1 fruit fly cellular context compared by ENCODE assay signal in the genomic region with DNA sequence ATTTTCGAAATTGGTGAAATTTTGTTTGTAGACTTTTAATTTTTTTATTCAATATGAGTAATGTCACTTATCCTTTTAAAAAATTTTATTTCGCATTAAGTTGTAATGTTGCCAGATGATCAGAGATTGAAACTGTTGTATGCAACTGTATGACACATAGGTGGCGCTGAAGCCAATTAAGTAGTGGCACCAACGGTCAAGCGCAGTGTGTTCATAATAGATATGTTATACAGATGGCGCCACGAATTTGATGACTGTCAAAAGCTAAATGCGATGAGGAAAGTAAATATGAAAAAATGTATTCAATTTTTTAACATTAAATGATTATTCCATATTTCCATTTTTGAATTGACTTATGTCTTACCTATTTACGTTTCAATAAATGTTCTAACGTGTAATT.
A peak's percentile ranks its signal among the peaks of the same experiment; 100 is the strongest.
TF ChIP-seq lines count a peak whose summit lies in the region.

No protein-coding gene starts in this region.

TF ChIP-seq in whole organism, embryonic, 481 proteins besides CTCF, POLR2A, EP300 and RAD21 (continued from another document):
- TF ChIP-seq CG11696 (GFP tag; IDR thresholded peaks at IDR 0.05; lab: Robert Waterston, UW) (no peak), CG14710 (tag; optimal IDR thresholded peaks at IDR 0.05; lab: Kevin White, UChicago) (no peak), Abd-B (GFP tag; optimal IDR thresholded peaks at IDR 0.05; lab: Kevin White, UChicago) (peak; percentile 55), Awh (GFP tag; IDR thresholded peaks at IDR 0.05; lab: Robert Waterston, UW) (no peak), CkIIα-i1 (GFP tag; IDR thresholded peaks at IDR 0.05; lab: Robert Waterston, UW) (no peak), CG32532 (GFP tag; IDR thresholded peaks at IDR 0.05; lab: Robert Waterston, UW) (peak; percentile 5; the same call in 1 of the 2 replicates), CG14667 (GFP tag; IDR thresholded peaks at IDR 0.05; lab: Robert Waterston, UW) (no peak), HmgZ (tag; optimal IDR thresholded peaks at IDR 0.05; lab: Kevin White, UChicago) (peak; percentile 54), Dp (GFP tag; optimal IDR thresholded peaks at IDR 0.05; lab: Kevin White, UChicago) (peak; percentile 25), lbe (GFP tag; optimal IDR thresholded peaks at IDR 0.05; lab: Kevin White, UChicago) (no peak), slou (GFP tag; optimal IDR thresholded peaks at IDR 0.05; lab: Kevin White, UChicago) (peak; percentile 24), Rfx (GFP tag; IDR thresholded peaks at IDR 0.05; lab: Robert Waterston, UW) (peak; percentile 76), HLH4C (GFP tag; IDR thresholded peaks at IDR 0.05; lab: Robert Waterston, UW; ENCODE audit: partially characterized antibody) (no peak), nerfin-2 (GFP tag; IDR thresholded peaks at IDR 0.05; lab: Robert Waterston, UW; ENCODE audit: partially characterized antibody) (no peak), pita (GFP tag; optimal IDR thresholded peaks at IDR 0.05; lab: Kevin White, UChicago) (peak; percentile 38), Max (GFP tag; optimal IDR thresholded peaks at IDR 0.05; lab: Kevin White, UChicago) (no peak), CG8089 (GFP tag; optimal IDR thresholded peaks at IDR 0.05; lab: Kevin White, UChicago) (no peak), CG8765 (GFP tag; IDR thresholded peaks at IDR 0.05; lab: Robert Waterston, UW) (no peak), CG10979 (tag; optimal IDR thresholded peaks at IDR 0.05; lab: Kevin White, UChicago) (no peak), trh (GFP tag; optimal IDR thresholded peaks at IDR 0.05; lab: Kevin White, UChicago) (no peak), CHES-1-like (GFP tag; optimal IDR thresholded peaks at IDR 0.05; lab: Kevin White, UChicago) (no peak), slbo (GFP tag; IDR thresholded peaks at IDR 0.05; lab: Robert Waterston, UW) (peak; percentile 67), HLH54F (GFP tag; optimal IDR thresholded peaks at IDR 0.05; lab: Kevin White, UChicago) (no peak), CG17612 (GFP tag; IDR thresholded peaks at IDR 0.05; lab: Robert Waterston, UW) (no peak), Six4 (GFP tag; optimal IDR thresholded peaks at IDR 0.05; lab: Kevin White, UChicago) (no peak), Fer1 (GFP tag; optimal IDR thresholded peaks at IDR 0.05; lab: Kevin White, UChicago) (no peak), CG14050 (GFP tag; IDR thresholded peaks at IDR 0.05; lab: Robert Waterston, UW) (no peak), H2.0 (GFP tag; IDR thresholded peaks at IDR 0.05; lab: Robert Waterston, UW) (0 out of 2 replicates have a peak, but pooled peaks have one; percentile 3), ranshi (GFP tag; IDR thresholded peaks at IDR 0.05; lab: Robert Waterston, UW) (no peak), MESR4 (GFP tag; optimal IDR thresholded peaks at IDR 0.05; lab: Kevin White, UChicago) (no peak), CG13123 (GFP tag; optimal IDR thresholded peaks at IDR 0.05; lab: Kevin White, UChicago) (no peak), BEAF-32 (GFP tag; optimal IDR thresholded peaks at IDR 0.05; lab: Kevin White, UChicago) (peak; percentile 5), az2 (GFP tag; optimal IDR thresholded peaks at IDR 0.05; lab: Kevin White, UChicago) (peak; percentile 22), sim (GFP tag; IDR thresholded peaks at IDR 0.05; lab: Robert Waterston, UW) (no peak), CG10565 (GFP tag; optimal IDR thresholded peaks at IDR 0.05; lab: Kevin White, UChicago) (no peak), Sox102F (GFP tag; optimal IDR thresholded peaks at IDR 0.05; lab: Kevin White, UChicago) (peak; percentile 13), CG2889 (GFP tag; IDR thresholded peaks at IDR 0.05; lab: Robert Waterston, UW) (no peak), Pdp1 (GFP tag; optimal IDR thresholded peaks at IDR 0.05; lab: Kevin White, UChicago) (no peak), CG15601 (tag; optimal IDR thresholded peaks at IDR 0.05; lab: Kevin White, UChicago) (peak; percentile 66), ase (GFP tag; IDR thresholded peaks at IDR 0.05; lab: Robert Waterston, UW) (no peak), CG1602 (GFP tag; optimal IDR thresholded peaks at IDR 0.05; lab: Kevin White, UChicago) (peak; percentile 46), CG8924 (tag; optimal IDR thresholded peaks at IDR 0.05; lab: Kevin White, UChicago) (no peak), eve (GFP tag; optimal IDR thresholded peaks at IDR 0.05; lab: Kevin White, UChicago) (no peak), ato (GFP tag; IDR thresholded peaks at IDR 0.05; lab: Robert Waterston, UW; ENCODE audit: partially characterized antibody) (no peak), Aef1 (GFP tag; IDR thresholded peaks at IDR 0.05; lab: Robert Waterston, UW) (no peak), p53 (GFP tag; optimal IDR thresholded peaks at IDR 0.05; lab: Kevin White, UChicago) (peak; percentile 22), CG6254 (GFP tag; optimal IDR thresholded peaks at IDR 0.05; lab: Kevin White, UChicago) (no peak), Oaz (GFP tag; IDR thresholded peaks at IDR 0.05; lab: Robert Waterston, UW) (no peak), CG12071 (GFP tag; optimal IDR thresholded peaks at IDR 0.05; lab: Kevin White, UChicago) (no peak), CG8478 (optimal IDR thresholded peaks at IDR 0.05; lab: Kevin White, UChicago) (no peak), ap (GFP tag; IDR thresholded peaks at IDR 0.05; lab: Robert Waterston, UW) (no peak), CG11456 (GFP tag; IDR thresholded peaks at IDR 0.05; lab: Robert Waterston, UW) (peak; percentile 84), Dad (GFP tag; optimal IDR thresholded peaks at IDR 0.05; lab: Kevin White, UChicago) (no peak), bigmax (GFP tag; optimal IDR thresholded peaks at IDR 0.05; lab: Kevin White, UChicago) (no peak), otp (GFP tag; IDR thresholded peaks at IDR 0.05; lab: Robert Waterston, UW) (no peak), CG5245 (GFP tag; optimal IDR thresholded peaks at IDR 0.05; lab: Kevin White, UChicago) (peak; percentile 38), CG3847 (GFP tag; IDR thresholded peaks at IDR 0.05; lab: Robert Waterston, UW) (no peak)
